Worm (Caenorhabditis elegans) whole organism, midembryonic: ENCODE results near the gene C07H4.1.

Experiments used
- T22C8.4 ChIP-seq: fragments of 200-800 bp; sonication (Bioruptor generic); IDR thresholded peaks from 2 replicates; pipeline ENCODE4 v1.3.6; 2022; ENCODE audit warnings: missing genetic modification characterization, missing compliant biosample characterization
- cog-1 ChIP-seq: sonication (generic microtip); optimal IDR thresholded peaks from 2 replicates; lab custom pipeline; 2016; ENCODE audit warnings: missing genetic modification characterization, missing compliant biosample characterization
- flt-1 ChIP-seq: fragments of 200-800 bp; sonication (Bioruptor generic); IDR thresholded peaks from 2 replicates; pipeline ENCODE4 v1.3.6; 2022; ENCODE audit warnings: missing genetic modification characterization, missing compliant biosample characterization
- klf-2 ChIP-seq: fragments of 200-800 bp; sonication (Bioruptor generic); conservative IDR thresholded peaks from 2 replicates; pipeline ENCODE4 v1.3.6; 2022; ENCODE audit warnings: missing genetic modification reagents, missing genetic modification characterization, missing compliant biosample characterization
- med-1 ChIP-seq: sonication (generic microtip); optimal IDR thresholded peaks from 2 replicates; lab custom pipeline; 2017; ENCODE audit warnings: missing genetic modification characterization, mild to moderate bottlenecking, missing compliant biosample characterization, antibody characterized with exemption, missing genetic modification reagents; ENCODE audit not compliant: insufficient read depth
- ref-1 ChIP-seq: fragments of 200-800 bp; sonication (Bioruptor generic); conservative IDR thresholded peaks from 2 replicates; pipeline ENCODE4 v1.3.6; 2022; ENCODE audit warnings: missing genetic modification reagents, missing genetic modification characterization, missing compliant biosample characterization
- tab-1 ChIP-seq: fragments of 200-800 bp; sonication (Bioruptor generic); IDR thresholded peaks from 2 replicates; pipeline ENCODE4 v1.3.6; 2022; ENCODE audit warnings: missing genetic modification characterization, missing compliant biosample characterization
- ztf-23 ChIP-seq: fragments of 200-800 bp; sonication (Bioruptor generic); IDR thresholded peaks from 2 replicates; pipeline ENCODE4 v1.3.6; 2022; ENCODE audit warnings: missing genetic modification reagents, missing genetic modification characterization, missing compliant biosample characterization
- ztf-29 ChIP-seq: fragments of 200-800 bp; sonication (Bioruptor generic); IDR thresholded peaks from 2 replicates; pipeline ENCODE4 v1.3.6; 2022; ENCODE audit warnings: missing genetic modification reagents, missing genetic modification characterization, missing compliant biosample characterization

The C07H4.1 gene

ce11 chrII:9097302-9097701 lies 3.8 kb upstream of the C07H4.1 start:
- no peak for TF ChIP-seq ref-1 (GFP tag; lab: Robert Waterston, UW)
- no peak for TF ChIP-seq med-1 (GFP tag; lab: Kevin White, UChicago)
- TF ChIP-seq ztf-23 (GFP tag; lab: Robert Waterston, UW): no peak
- no peak for TF ChIP-seq ztf-29
- TF ChIP-seq flt-1: no peak
- no peak for TF ChIP-seq T22C8.4 (GFP tag; lab: Robert Waterston, UW)
- no peak for TF ChIP-seq klf-2 (GFP tag; lab: Robert Waterston, UW)
- no peak for TF ChIP-seq cog-1
- no peak for TF ChIP-seq tab-1 (GFP tag; lab: Robert Waterston, UW)

DNA sequence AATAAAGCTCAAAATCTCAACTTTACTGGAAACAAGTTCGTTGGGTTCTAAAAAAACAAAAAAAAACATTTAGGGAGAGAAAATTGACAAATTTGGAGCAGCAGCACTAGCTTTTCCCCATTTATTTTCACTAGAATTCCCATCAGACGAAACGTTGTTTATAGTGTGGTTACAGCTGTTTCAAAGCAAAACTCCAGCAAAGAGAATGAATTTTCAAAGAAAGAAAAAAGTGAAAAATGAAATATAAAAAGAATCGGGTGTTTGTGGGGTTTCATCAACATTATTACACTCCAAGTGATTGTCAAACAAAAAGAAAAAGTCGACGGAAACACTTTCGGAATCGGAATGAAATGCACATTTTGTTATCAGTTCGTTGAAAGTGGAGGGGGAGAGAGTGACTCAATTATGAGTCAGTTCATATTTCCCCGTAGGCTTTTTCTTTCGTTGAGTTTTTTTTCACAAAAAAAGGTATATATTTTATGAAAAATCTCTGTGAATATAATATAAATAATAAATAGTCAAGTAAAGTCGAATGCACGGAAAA lies 835 bp upstream of the C07H4.1 start:
- TF ChIP-seq cog-1 (no peak), flt-1 (no peak), tab-1 (GFP tag; lab: Robert Waterston, UW) (no peak), ztf-29 (no peak), med-1 (GFP tag; lab: Kevin White, UChicago) (no peak), T22C8.4 (GFP tag; lab: Robert Waterston, UW) (no peak), ref-1 (GFP tag; lab: Robert Waterston, UW) (no peak), ztf-23 (GFP tag; lab: Robert Waterston, UW) (no peak), klf-2 (GFP tag; lab: Robert Waterston, UW) (no peak)

DNA sequence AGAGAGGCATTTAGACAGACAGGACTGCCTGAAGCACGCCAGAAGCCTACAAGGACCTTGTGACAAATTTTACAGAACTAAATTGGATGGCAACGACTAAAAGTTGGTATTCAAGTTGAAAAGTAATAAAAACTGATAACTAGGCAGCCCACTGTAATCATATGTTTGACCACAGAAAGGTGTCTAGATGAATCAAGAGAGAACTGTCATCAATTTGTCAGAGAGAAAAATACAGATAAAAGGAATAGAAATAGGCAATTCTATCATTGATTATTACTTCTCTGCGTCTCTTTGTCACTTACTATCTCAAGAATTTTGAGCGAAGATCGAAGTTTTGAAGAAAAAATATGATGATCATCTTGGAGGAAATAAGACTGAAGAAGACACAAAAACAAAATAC lies 574 bp downstream of the C07H4.1 start:
- TF ChIP-seq ztf-29 (no peak), med-1 (GFP tag; lab: Kevin White, UChicago) (no peak), klf-2 (GFP tag; lab: Robert Waterston, UW) (no peak), flt-1 (no peak), T22C8.4 (GFP tag; lab: Robert Waterston, UW) (no peak)

DNA sequence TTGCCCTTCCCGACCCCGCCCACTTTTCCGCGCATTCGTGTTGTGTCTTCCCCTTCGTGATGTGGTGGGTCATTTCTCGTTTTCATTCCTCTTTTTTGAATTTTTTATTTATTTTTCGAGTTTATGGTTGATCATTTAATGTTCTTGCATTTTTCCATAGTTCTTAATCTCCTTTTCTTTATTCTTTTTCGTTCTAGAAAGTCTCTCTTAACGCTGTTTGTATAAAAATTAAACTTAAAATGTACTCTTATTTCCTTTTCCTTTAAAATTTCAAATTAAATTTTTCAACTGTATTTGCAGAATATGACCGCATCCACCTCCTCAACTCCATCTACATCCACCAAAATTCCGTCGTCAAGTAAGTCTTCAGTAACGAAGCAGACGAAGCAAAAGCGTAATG lies 7.2 kb downstream of the C07H4.1 start, which contains the start of gene hlh-3:
Gene hlh-3 (plus strand): TSS at position 301 of the 400 bp plus-strand sequence.
- TF ChIP-seq med-1 (GFP tag; lab: Kevin White, UChicago) (no peak), ztf-29 (no peak), ztf-23 (GFP tag; lab: Robert Waterston, UW) (no peak), ref-1 (GFP tag; lab: Robert Waterston, UW) (no peak), flt-1 (no peak), klf-2 (GFP tag; lab: Robert Waterston, UW) (no peak), T22C8.4 (GFP tag; lab: Robert Waterston, UW) (no peak), tab-1 (GFP tag; lab: Robert Waterston, UW) (no peak), cog-1 (no peak)

DNA sequence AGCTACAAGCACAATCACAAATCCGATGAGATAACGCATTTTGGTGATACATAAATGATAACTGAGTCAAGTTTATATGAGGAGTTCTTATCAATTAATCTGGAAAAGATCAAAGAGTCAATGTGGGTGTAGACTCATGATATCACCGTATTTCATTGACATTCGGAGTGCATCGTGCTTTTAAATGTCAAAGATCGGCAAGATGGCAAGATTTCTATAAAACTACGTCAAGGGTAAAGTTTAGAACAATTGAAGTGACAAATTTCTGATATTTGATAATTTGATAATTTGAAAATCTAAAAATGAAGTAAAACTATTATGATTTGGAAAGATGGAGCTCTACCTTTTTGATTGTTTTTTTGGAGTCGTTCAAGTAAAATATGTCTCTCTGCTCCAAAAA lies 10.4 kb downstream of the C07H4.1 start, which contains the start of gene sysm-1:
Gene sysm-1 (minus strand): TSS at position 101 of the 400 bp plus-strand sequence.
- TF ChIP-seq ref-1 (GFP tag; lab: Robert Waterston, UW) (no peak), ztf-23 (GFP tag; lab: Robert Waterston, UW) (no peak), tab-1 (GFP tag; lab: Robert Waterston, UW) (no peak), T22C8.4 (GFP tag; lab: Robert Waterston, UW) (no peak), med-1 (GFP tag; lab: Kevin White, UChicago) (no peak), flt-1 (no peak), ztf-29 (no peak), cog-1 (no peak), klf-2 (GFP tag; lab: Robert Waterston, UW) (no peak)

ce11 chrII:9078351-9078750 lies 15.1 kb downstream of the C07H4.1 start:
- TF ChIP-seq klf-2 (GFP tag; lab: Robert Waterston, UW): no peak
- no peak for TF ChIP-seq med-1 (GFP tag; lab: Kevin White, UChicago)
- TF ChIP-seq cog-1: no peak
- TF ChIP-seq flt-1: no peak
- TF ChIP-seq ref-1 (GFP tag; lab: Robert Waterston, UW): no peak
- no peak for TF ChIP-seq ztf-23 (GFP tag; lab: Robert Waterston, UW)
- no peak for TF ChIP-seq T22C8.4 (GFP tag; lab: Robert Waterston, UW)
- no peak for TF ChIP-seq tab-1 (GFP tag; lab: Robert Waterston, UW)
- TF ChIP-seq ztf-29: no peak

ce11 chrII:9076098-9076879 lies 17.2 kb downstream of the C07H4.1 start:
- no peak for TF ChIP-seq flt-1
- TF ChIP-seq ref-1 (GFP tag; lab: Robert Waterston, UW): no peak
- no peak for TF ChIP-seq T22C8.4 (GFP tag; lab: Robert Waterston, UW)

DNA sequence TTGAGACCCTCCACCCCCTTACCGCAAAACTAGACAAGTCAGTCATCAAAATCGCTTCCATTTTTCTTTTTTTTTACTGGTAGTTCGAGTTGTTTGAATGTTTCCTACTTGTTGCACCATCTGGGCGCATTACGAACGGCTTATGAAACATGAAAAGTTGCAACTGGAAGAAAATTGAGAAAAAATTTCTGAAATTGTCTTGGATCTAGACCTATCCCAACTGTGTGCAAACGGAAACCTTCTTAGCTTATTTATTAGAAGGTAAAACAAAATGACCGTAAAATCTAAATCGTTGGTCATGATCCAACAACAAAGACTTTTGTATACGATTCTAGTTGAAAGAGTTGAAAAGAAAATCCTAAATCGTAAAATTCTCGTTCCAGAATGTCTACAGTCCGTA lies 19.0 kb downstream of the C07H4.1 start:
- TF ChIP-seq ztf-29: no peak
- no peak for TF ChIP-seq flt-1
- TF ChIP-seq ref-1 (GFP tag; lab: Robert Waterston, UW): no peak
- TF ChIP-seq cog-1: no peak
- no peak for TF ChIP-seq klf-2 (GFP tag; lab: Robert Waterston, UW)
- TF ChIP-seq T22C8.4 (GFP tag; lab: Robert Waterston, UW): no peak
- TF ChIP-seq med-1 (GFP tag; lab: Kevin White, UChicago): no peak
- no peak for TF ChIP-seq tab-1 (GFP tag; lab: Robert Waterston, UW)
- no peak for TF ChIP-seq ztf-23 (GFP tag; lab: Robert Waterston, UW)

DNA sequence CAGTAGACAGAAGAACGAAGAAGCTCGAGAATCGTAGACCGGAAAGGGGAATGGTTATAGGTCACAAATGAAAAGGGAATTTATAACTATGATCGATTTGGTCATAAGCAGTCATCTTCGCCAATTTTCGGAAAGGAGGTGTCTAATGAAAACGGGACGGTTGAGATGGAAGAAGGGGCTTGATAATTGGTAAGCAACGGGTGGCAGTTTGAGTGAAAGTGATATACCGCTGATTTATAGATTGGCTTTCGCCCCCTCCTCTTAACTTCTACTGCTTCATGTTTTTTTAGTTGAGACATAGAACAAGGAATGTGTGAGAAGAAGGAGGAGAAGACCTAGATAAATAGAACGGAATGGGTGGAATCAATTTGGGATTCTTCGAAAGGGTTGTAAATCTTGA lies 20.7 kb downstream of the C07H4.1 start:
- TF ChIP-seq med-1 (GFP tag; lab: Kevin White, UChicago) (no peak), ztf-23 (GFP tag; lab: Robert Waterston, UW) (no peak), klf-2 (GFP tag; lab: Robert Waterston, UW) (no peak), ref-1 (GFP tag; lab: Robert Waterston, UW) (no peak), flt-1 (no peak)
